Fruit fly (Drosophila melanogaster) whole organism, embryonic: ENCODE data around the gene Kap3.

Experiments used
- CG10543 ChIP-seq: fragments of 200-800 bp; sonication (Bioruptor generic); optimal IDR thresholded peaks from 3 replicates; lab custom pipeline; 2017; ENCODE audit warnings: missing biosample characterization, mild to moderate bottlenecking, missing genetic modification characterization, moderate library complexity
- CG11723 ChIP-seq: fragments of 200-800 bp; sonication (Bioruptor generic); optimal IDR thresholded peaks from 2 replicates; lab custom pipeline; 2017; ENCODE audit warnings: missing biosample characterization, mild to moderate bottlenecking, missing genetic modification characterization
- CG15601 ChIP-seq: fragments of 200-800 bp; sonication (Bioruptor generic); optimal IDR thresholded peaks from 3 replicates; lab custom pipeline; 2019; ENCODE audit warnings: missing biosample characterization, mild to moderate bottlenecking, missing genetic modification characterization, moderate library complexity
- CG17568 ChIP-seq: fragments of 200-800 bp; sonication (Bioruptor generic); optimal IDR thresholded peaks from 2 replicates; lab custom pipeline; 2018; ENCODE audit warnings: missing biosample characterization, mild to moderate bottlenecking, missing genetic modification characterization, moderate library complexity
- CG2202 ChIP-seq: fragments of 200-800 bp; sonication (Bioruptor generic); optimal IDR thresholded peaks from 2 replicates; lab custom pipeline; 2018; ENCODE audit warnings: missing biosample characterization, mild to moderate bottlenecking, missing genetic modification characterization
- CG30403 ChIP-seq: fragments of 200-800 bp; sonication (Bioruptor generic); optimal IDR thresholded peaks from 3 replicates; lab custom pipeline; 2016; ENCODE audit warnings: missing biosample characterization, missing genetic modification characterization
- CG3065 ChIP-seq: fragments of 200-800 bp; sonication (Bioruptor generic); optimal IDR thresholded peaks from 2 replicates; lab custom pipeline; 2016; ENCODE audit warnings: missing biosample characterization, missing genetic modification characterization
- CG31365 ChIP-seq: fragments of 200-800 bp; sonication (Bioruptor generic); optimal IDR thresholded peaks from 2 replicates; lab custom pipeline; 2018; ENCODE audit warnings: missing biosample characterization, mild to moderate bottlenecking, missing genetic modification characterization
- CG33213 ChIP-seq: fragments of 200-800 bp; sonication (Bioruptor generic); optimal IDR thresholded peaks from 3 replicates; lab custom pipeline; 2016; ENCODE audit warnings: missing biosample characterization, missing genetic modification characterization
- CG9817 ChIP-seq: fragments of 200-800 bp; sonication (Bioruptor generic); optimal IDR thresholded peaks from 2 replicates; lab custom pipeline; 2018; ENCODE audit warnings: missing biosample characterization, mild to moderate bottlenecking, missing genetic modification characterization, moderate library complexity
- Dbx ChIP-seq: fragments of 200-800 bp; sonication (Bioruptor generic); IDR thresholded peaks from 3 replicates; pipeline ENCODE4 v1.3.6; 2022; ENCODE audit warnings: missing biosample characterization, missing genetic modification characterization
- E2f1 ChIP-seq: fragments of 200-800 bp; sonication (Bioruptor generic); IDR thresholded peaks from 2 replicates; pipeline ENCODE4 v1.3.6; 2022; ENCODE audit warnings: missing biosample characterization, missing genetic modification characterization
- Eip74EF ChIP-seq, 2 experiments: fragments of 200-800 bp in 1 of 2; fragments of >200 bp in 1 of 2; sonication (Bioruptor generic) in 1 of 2; optimal IDR thresholded peaks; 2 replicates each; lab custom pipeline; 2017 to 2019; ENCODE audit warnings: missing biosample characterization in 2 of 2, missing genetic modification characterization in 2 of 2, mild to moderate bottlenecking in 1 of 2, moderate library complexity in 1 of 2
- Ets65A ChIP-seq: fragments of 200-800 bp; sonication (Bioruptor generic); peaks from one replicate; lab custom pipeline; 2016; ENCODE audit warnings: missing biosample characterization, missing genetic modification characterization
- Ets97D ChIP-seq: fragments of 200-800 bp; sonication (Bioruptor generic); optimal IDR thresholded peaks from 3 replicates; lab custom pipeline; 2016; ENCODE audit warnings: missing biosample characterization, missing genetic modification characterization
- HHEX ChIP-seq: fragments of 200-800 bp; sonication (Bioruptor generic); optimal IDR thresholded peaks from 3 replicates; lab custom pipeline; 2017; ENCODE audit warnings: missing biosample characterization, mild to moderate bottlenecking, missing genetic modification characterization, missing genetic modification reagents
- Lpt ChIP-seq: fragments of >200 bp; optimal IDR thresholded peaks from 2 replicates; lab custom pipeline; 2018; ENCODE audit warnings: missing biosample characterization, missing genetic modification characterization
- Nf-YA ChIP-seq: fragments of 200-800 bp; sonication (Bioruptor generic); IDR thresholded peaks from 2 replicates; pipeline ENCODE4 v1.3.6; 2022; ENCODE audit warnings: missing biosample characterization, missing genetic modification characterization
- Nf-YC ChIP-seq: fragments of 200-800 bp; optimal IDR thresholded peaks from 3 replicates; lab custom pipeline; 2019; ENCODE audit warnings: missing biosample characterization, mild to moderate bottlenecking, missing genetic modification characterization, moderate library complexity
- Oaz ChIP-seq: fragments of 200-800 bp; sonication (Bioruptor generic); IDR thresholded peaks from 2 replicates; pipeline ENCODE4 v1.3.6; 2022; ENCODE audit warnings: missing biosample characterization, missing genetic modification characterization
- Optix ChIP-seq: fragments of 200-800 bp; sonication (Bioruptor generic); IDR thresholded peaks from 3 replicates; pipeline ENCODE4 v1.3.6; 2022; ENCODE audit warnings: missing biosample characterization, missing genetic modification characterization
- Rfx ChIP-seq: fragments of 200-800 bp; sonication (Bioruptor generic); IDR thresholded peaks from 2 replicates; pipeline ENCODE4 v1.3.6; 2022; ENCODE audit warnings: missing biosample characterization, missing genetic modification characterization
- Side ChIP-seq: fragments of 200-800 bp; sonication (Bioruptor generic); optimal IDR thresholded peaks from 2 replicates; lab custom pipeline; 2016; ENCODE audit warnings: missing biosample characterization, missing genetic modification characterization
- Sox100B ChIP-seq: fragments of 200-800 bp; sonication (Bioruptor generic); optimal IDR thresholded peaks from 3 replicates; lab custom pipeline; 2018; ENCODE audit warnings: missing biosample characterization, mild to moderate bottlenecking, missing genetic modification characterization
- ab ChIP-seq: fragments of 200-800 bp; sonication (Bioruptor generic); optimal IDR thresholded peaks from 2 replicates; lab custom pipeline; 2016; ENCODE audit warnings: missing biosample characterization, missing genetic modification characterization
- amos ChIP-seq: fragments of 200-800 bp; sonication (Bioruptor generic); IDR thresholded peaks from 2 replicates; pipeline ENCODE4 v1.3.6; 2022; ENCODE audit warnings: missing biosample characterization, missing genetic modification characterization; ENCODE audit not compliant: partially characterized antibody
- ap ChIP-seq: fragments of 200-800 bp; sonication (Bioruptor generic); IDR thresholded peaks from 2 replicates; pipeline ENCODE4 v1.3.6; 2022; ENCODE audit warnings: missing biosample characterization, missing genetic modification characterization
- ato ChIP-seq: fragments of 200-800 bp; sonication (Bioruptor generic); IDR thresholded peaks from 2 replicates; pipeline ENCODE4 v1.3.6; 2022; ENCODE audit warnings: missing biosample characterization, missing genetic modification characterization; ENCODE audit not compliant: partially characterized antibody
- az2 ChIP-seq: fragments of 200-800 bp; sonication (Bioruptor generic); optimal IDR thresholded peaks from 3 replicates; lab custom pipeline; 2016; ENCODE audit warnings: missing biosample characterization, missing genetic modification characterization
- chinmo ChIP-seq: fragments of 200-800 bp; sonication (Bioruptor generic); IDR thresholded peaks from 4 replicates; pipeline ENCODE4 v1.3.6; 2022; ENCODE audit warnings: missing biosample characterization, missing genetic modification characterization; ENCODE audit not compliant: partially characterized antibody
- ci ChIP-seq: fragments of 200-800 bp; sonication (Bioruptor generic); IDR thresholded peaks from 3 replicates; pipeline ENCODE4 v1.3.6; 2022; ENCODE audit warnings: missing biosample characterization, missing genetic modification characterization
- crc ChIP-seq: fragments of 200-800 bp; sonication (Bioruptor generic); optimal IDR thresholded peaks from 2 replicates; lab custom pipeline; 2016; ENCODE audit warnings: missing biosample characterization, missing genetic modification characterization
- cwo ChIP-seq: fragments of 200-800 bp; sonication (Bioruptor generic); optimal IDR thresholded peaks from 3 replicates; lab custom pipeline; 2017; ENCODE audit warnings: missing biosample characterization, missing genetic modification characterization, mild to moderate bottlenecking, moderate library complexity, missing genetic modification reagents
- dmrt99B ChIP-seq: fragments of 200-800 bp; sonication (Bioruptor generic); optimal IDR thresholded peaks from 2 replicates; lab custom pipeline; 2018; ENCODE audit warnings: missing biosample characterization, mild to moderate bottlenecking, missing genetic modification characterization, moderate library complexity
- esg ChIP-seq: fragments of 200-800 bp; sonication (Bioruptor generic); conservative IDR thresholded peaks from 2 replicates; pipeline ENCODE4 v1.3.6; 2022; ENCODE audit warnings: missing biosample characterization, missing genetic modification characterization
- fd64A ChIP-seq: fragments of 200-800 bp; sonication (Bioruptor generic); optimal IDR thresholded peaks from 3 replicates; lab custom pipeline; 2018; ENCODE audit warnings: missing biosample characterization, mild to moderate bottlenecking, missing genetic modification characterization
- gce ChIP-seq: fragments of 200-800 bp; sonication (Bioruptor generic); IDR thresholded peaks from 3 replicates; pipeline ENCODE4 v1.3.6; 2022; ENCODE audit warnings: missing biosample characterization, missing genetic modification characterization
- gro ChIP-seq: fragments of 200-800 bp; sonication (Bioruptor generic); optimal IDR thresholded peaks from 2 replicates; lab custom pipeline; 2016; ENCODE audit warnings: missing biosample characterization, missing genetic modification characterization
- jumu ChIP-seq: fragments of 200-800 bp; sonication (Bioruptor generic); optimal IDR thresholded peaks from 3 replicates; lab custom pipeline; 2016; ENCODE audit warnings: missing biosample characterization, missing genetic modification characterization
- klu ChIP-seq: fragments of 200-800 bp; sonication (Bioruptor generic); IDR thresholded peaks from 2 replicates; pipeline ENCODE4 v1.3.6; 2022; ENCODE audit warnings: missing biosample characterization, missing genetic modification characterization
- mirr ChIP-seq: fragments of 200-800 bp; sonication (Bioruptor generic); optimal IDR thresholded peaks from 3 replicates; lab custom pipeline; 2018; ENCODE audit warnings: missing biosample characterization, mild to moderate bottlenecking, missing genetic modification characterization
- odd ChIP-seq: fragments of 200-800 bp; sonication (Bioruptor generic); optimal IDR thresholded peaks from 2 replicates; lab custom pipeline; 2017; ENCODE audit warnings: missing biosample characterization, mild to moderate bottlenecking, missing genetic modification characterization
- peb ChIP-seq: fragments of 200-800 bp; sonication (Bioruptor generic); IDR thresholded peaks from 2 replicates; pipeline ENCODE4 v1.3.6; 2022; ENCODE audit warnings: missing biosample characterization, missing genetic modification characterization
- phol ChIP-seq: fragments of 200-800 bp; sonication (Bioruptor generic); optimal IDR thresholded peaks from 3 replicates; lab custom pipeline; 2018; ENCODE audit warnings: missing biosample characterization, mild to moderate bottlenecking, missing genetic modification characterization, moderate library complexity
- slou ChIP-seq: fragments of 200-800 bp; sonication (Bioruptor generic); optimal IDR thresholded peaks from 3 replicates; lab custom pipeline; 2016; ENCODE audit warnings: missing biosample characterization, missing genetic modification characterization
- stc ChIP-seq: fragments of 200-800 bp; sonication (Bioruptor generic); IDR thresholded peaks from 2 replicates; pipeline ENCODE4 v1.3.6; 2022; ENCODE audit warnings: missing biosample characterization, missing genetic modification characterization
- trem ChIP-seq: fragments of 200-800 bp; optimal IDR thresholded peaks from 3 replicates; lab custom pipeline; 2019; ENCODE audit warnings: missing biosample characterization, mild to moderate bottlenecking, missing genetic modification characterization, moderate library complexity
- vfl ChIP-seq: fragments of 200-800 bp; sonication (Bioruptor generic); optimal IDR thresholded peaks from 2 replicates; lab custom pipeline; 2016; ENCODE audit warnings: missing biosample characterization, missing genetic modification characterization
- wdn ChIP-seq: fragments of 200-800 bp; sonication (Bioruptor generic); IDR thresholded peaks from 2 replicates; pipeline ENCODE4 v1.3.6; 2022; ENCODE audit warnings: missing biosample characterization, missing genetic modification characterization
- zf30C ChIP-seq: fragments of 200-800 bp; sonication (Bioruptor generic); optimal IDR thresholded peaks from 3 replicates; lab custom pipeline; 2018; ENCODE audit warnings: missing biosample characterization, mild to moderate bottlenecking, missing genetic modification characterization

The Kap3 gene

dm6 chrX:11350505-11351327 lies 10.8 kb upstream of the Kap3 start, which contains the start of gene CG1737 (continued):
- TF ChIP-seq CG30403 (GFP tag; lab: Kevin White, UChicago) (no peak), CG17568 (GFP tag; lab: Kevin White, UChicago) (no peak), Ets65A (GFP tag; lab: Kevin White, UChicago) (peak; percentile 1), jumu (GFP tag; lab: Kevin White, UChicago) (no peak), Rfx (GFP tag; lab: Robert Waterston, UW) (peak; percentile 38; the same call in 1 of the 2 replicates), ap (GFP tag; lab: Robert Waterston, UW) (no peak), gro (GFP tag; lab: Kevin White, UChicago) (no peak), CG10543 (GFP tag; lab: Kevin White, UChicago) (peak; percentile 28), gce (GFP tag; lab: Robert Waterston, UW) (no peak), dmrt99B (no peak), Optix (no peak), CG9817 (tag; lab: Kevin White, UChicago) (no peak), odd (no peak), crc (GFP tag; lab: Kevin White, UChicago) (no peak), ci (GFP tag; lab: Robert Waterston, UW) (no peak), klu (GFP tag; lab: Robert Waterston, UW) (no peak), CG3065 (GFP tag; lab: Kevin White, UChicago) (no peak), chinmo (GFP tag; lab: Robert Waterston, UW) (peak; percentile 49; the same call in 1 of the 4 replicates), Dbx (GFP tag; lab: Robert Waterston, UW) (no peak), CG15601 (no peak), fd64A (GFP tag; lab: Kevin White, UChicago) (no peak), Lpt (no peak), CG11723 (GFP tag; lab: Kevin White, UChicago) (no peak), peb (GFP tag; lab: Robert Waterston, UW) (no peak), ab (no peak), phol (no peak), esg (GFP tag; lab: Robert Waterston, UW) (no peak), Side (no peak), HHEX (no peak), wdn (GFP tag; lab: Robert Waterston, UW) (peak; percentile 50; the same call in 1 of the 2 replicates), CG2202 (no peak), CG33213 (GFP tag; lab: Kevin White, UChicago) (no peak), az2 (GFP tag; lab: Kevin White, UChicago) (no peak), cwo (GFP tag; lab: Kevin White, UChicago) (no peak), Nf-YA (GFP tag; lab: Robert Waterston, UW) (no peak), Nf-YC (tag; lab: Kevin White, UChicago) (peak; percentile 34), E2f1 (GFP tag; lab: Robert Waterston, UW) (no peak), Oaz (GFP tag; lab: Robert Waterston, UW) (no peak), CG31365 (no peak), vfl (GFP tag; lab: Kevin White, UChicago) (no peak), zf30C (GFP tag; lab: Kevin White, UChicago) (no peak), stc (GFP tag; lab: Robert Waterston, UW) (no peak), amos (GFP tag; lab: Robert Waterston, UW) (0 out of 2 replicates have a peak, but pooled peaks have one; percentile 8), Sox100B (no peak), mirr (GFP tag; lab: Kevin White, UChicago) (no peak), trem (no peak), Ets97D (GFP tag; lab: Kevin White, UChicago) (no peak), ato (GFP tag; lab: Robert Waterston, UW) (no peak), Eip74EF (GFP tag; optimal IDR thresholded peaks at IDR 0.05; lab: Kevin White, UChicago) (no peak), slou (no peak)
